2 fruit fly cellular contexts compared by ENCODE assay signal in the genomic region with DNA sequence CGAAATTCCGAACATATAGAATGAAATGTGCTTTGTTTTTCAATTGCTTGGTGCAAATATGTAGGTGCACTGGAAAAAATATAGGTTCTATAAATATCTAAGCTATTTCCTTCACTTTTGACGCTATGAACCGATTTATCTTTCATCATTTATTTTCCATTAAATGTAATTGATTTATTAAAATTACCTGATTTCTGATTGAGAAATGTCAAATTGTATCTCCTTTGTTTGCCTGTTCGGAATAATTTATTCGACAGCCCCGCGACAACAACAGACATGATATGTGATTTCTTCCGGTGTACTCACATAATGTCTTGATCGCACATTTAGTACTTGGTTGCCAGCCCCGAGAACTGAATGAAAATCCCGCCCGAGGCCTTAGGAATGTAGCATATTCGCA.
TF ChIP-seq lines count a peak whose summit lies in the region.

No protein-coding gene starts in this region.

TF ChIP-seq in whole organism, embryonic, 481 proteins besides CTCF, POLR2A, EP300 and RAD21 (continued from another document and continues in another):
- no peak for TF ChIP-seq ro (GFP tag; IDR thresholded peaks at IDR 0.05; lab: Robert Waterston, UW)
- peak; percentile 59 for TF ChIP-seq lilli (GFP tag; optimal IDR thresholded peaks at IDR 0.05; lab: Kevin White, UChicago)
- peak; percentile 56; the same call in 1 of the 2 replicates for TF ChIP-seq CG14441 (GFP tag; IDR thresholded peaks at IDR 0.05; lab: Robert Waterston, UW)
- peak; percentile 49; the same call in 1 of the 3 replicates for TF ChIP-seq CG17361 (GFP tag; IDR thresholded peaks at IDR 0.05; lab: Robert Waterston, UW)
- TF ChIP-seq zfh2 (GFP tag; optimal IDR thresholded peaks at IDR 0.05; lab: Kevin White, UChicago), result peak; percentile 16
- no peak for TF ChIP-seq ttk (GFP tag; IDR thresholded peaks at IDR 0.05; lab: Robert Waterston, UW)
- TF ChIP-seq CG15073 (GFP tag; optimal IDR thresholded peaks at IDR 0.05; lab: Kevin White, UChicago), result no peak
- TF ChIP-seq cwo (GFP tag; optimal IDR thresholded peaks at IDR 0.05; lab: Kevin White, UChicago), result peak; percentile 32
- no peak for TF ChIP-seq kni (GFP tag; optimal IDR thresholded peaks at IDR 0.05; lab: Kevin White, UChicago)
- no peak for TF ChIP-seq sqz (GFP tag; optimal IDR thresholded peaks at IDR 0.05; lab: Kevin White, UChicago)
- no peak for TF ChIP-seq salm (tag; optimal IDR thresholded peaks at IDR 0.05; lab: Kevin White, UChicago)
- TF ChIP-seq tna (GFP tag; IDR thresholded peaks at IDR 0.05; lab: Robert Waterston, UW; ENCODE audit: partially characterized antibody), result no peak
- no peak for TF ChIP-seq Asciz (GFP tag; optimal IDR thresholded peaks at IDR 0.05; lab: Kevin White, UChicago)
- no peak for TF ChIP-seq Max (GFP tag; optimal IDR thresholded peaks at IDR 0.05; lab: Kevin White, UChicago)
- no peak for TF ChIP-seq chn (GFP tag; optimal IDR thresholded peaks at IDR 0.05; lab: Kevin White, UChicago)
- TF ChIP-seq CG33213 (GFP tag; optimal IDR thresholded peaks at IDR 0.05; lab: Kevin White, UChicago), result no peak
- 0 out of 2 replicates have a peak, but pooled peaks have one; percentile 36 for TF ChIP-seq wdn (GFP tag; IDR thresholded peaks at IDR 0.05; lab: Robert Waterston, UW)
- no peak for TF ChIP-seq Stat92E (GFP tag; optimal IDR thresholded peaks at IDR 0.05; lab: Kevin White, UChicago)
- no peak for TF ChIP-seq ap (GFP tag; IDR thresholded peaks at IDR 0.05; lab: Robert Waterston, UW)
- no peak for TF ChIP-seq GATAe (GFP tag; conservative IDR thresholded peaks at IDR 0.05; lab: Robert Waterston, UW)
- TF ChIP-seq CG31441 (GFP tag; IDR thresholded peaks at IDR 0.05; lab: Robert Waterston, UW), result peak; percentile 31; the same call in 1 of the 2 replicates
- no peak for TF ChIP-seq ftz-f1 (GFP tag; optimal IDR thresholded peaks at IDR 0.05; lab: Kevin White, UChicago)
- peak; percentile 27; the same call in 1 of the 2 replicates for TF ChIP-seq ranshi (GFP tag; IDR thresholded peaks at IDR 0.05; lab: Robert Waterston, UW)
- TF ChIP-seq Dp (GFP tag; optimal IDR thresholded peaks at IDR 0.05; lab: Kevin White, UChicago), result no peak
- TF ChIP-seq zfh1 (GFP tag; IDR thresholded peaks at IDR 0.05; lab: Robert Waterston, UW), result no peak
- peak; percentile 16 for TF ChIP-seq fu2 (GFP tag; optimal IDR thresholded peaks at IDR 0.05; lab: Kevin White, UChicago)
- TF ChIP-seq hkb (optimal IDR thresholded peaks at IDR 0.05; lab: Kevin White, UChicago), result no peak
- TF ChIP-seq hkb (GFP tag; IDR thresholded peaks at IDR 0.05; lab: Robert Waterston, UW), result peak; percentile 34; the same call in 1 of the 2 replicates
- TF ChIP-seq CG12299 (tag; optimal IDR thresholded peaks at IDR 0.05; lab: Kevin White, UChicago), result no peak
- TF ChIP-seq CG17385 (GFP tag; optimal IDR thresholded peaks at IDR 0.05; lab: Kevin White, UChicago), result peak; percentile 9
- peak; percentile 18; the same call in 1 of the 2 replicates for TF ChIP-seq Ravus (GFP tag; IDR thresholded peaks at IDR 0.05; lab: Robert Waterston, UW)
- TF ChIP-seq CG7786 (GFP tag; optimal IDR thresholded peaks at IDR 0.05; lab: Kevin White, UChicago), result peak; percentile 29
- no peak for TF ChIP-seq CG15696 (tag; optimal IDR thresholded peaks at IDR 0.05; lab: Kevin White, UChicago)
- TF ChIP-seq CG7745 (tag; optimal IDR thresholded peaks at IDR 0.05; lab: Kevin White, UChicago), result no peak
- 0 out of 2 replicates have a peak, but pooled peaks have one; percentile 10 for TF ChIP-seq Taf1 (GFP tag; IDR thresholded peaks at IDR 0.05; lab: Robert Waterston, UW)
- no peak for TF ChIP-seq Lim3 (GFP tag; IDR thresholded peaks at IDR 0.05; lab: Robert Waterston, UW)
- no peak for TF ChIP-seq CG2875 (GFP tag; optimal IDR thresholded peaks at IDR 0.05; lab: Kevin White, UChicago)
- TF ChIP-seq ash1 (GFP tag; optimal IDR thresholded peaks at IDR 0.05; lab: Kevin White, UChicago), result no peak
- TF ChIP-seq HLH54F (GFP tag; optimal IDR thresholded peaks at IDR 0.05; lab: Kevin White, UChicago), result peak; percentile 22
- TF ChIP-seq CG13287 (GFP tag; IDR thresholded peaks at IDR 0.05; lab: Robert Waterston, UW; ENCODE audit: partially characterized antibody), result no peak
- TF ChIP-seq Atf6 (GFP tag; IDR thresholded peaks at IDR 0.05; lab: Robert Waterston, UW), result peak; percentile 70
- TF ChIP-seq CG3726 (GFP tag; IDR thresholded peaks at IDR 0.05; lab: Robert Waterston, UW), result no peak
- TF ChIP-seq Doc2 (GFP tag; IDR thresholded peaks at IDR 0.05; lab: Robert Waterston, UW), result no peak
- TF ChIP-seq CG12769 (tag; optimal IDR thresholded peaks at IDR 0.05; lab: Kevin White, UChicago), result no peak
- TF ChIP-seq BEAF-32 (GFP tag; optimal IDR thresholded peaks at IDR 0.05; lab: Kevin White, UChicago), result no peak
- no peak for TF ChIP-seq p53 (GFP tag; optimal IDR thresholded peaks at IDR 0.05; lab: Kevin White, UChicago)
- peak; percentile 32 for TF ChIP-seq Bteb2 (GFP tag; optimal IDR thresholded peaks at IDR 0.05; lab: Kevin White, UChicago)
- TF ChIP-seq sob (GFP tag; IDR thresholded peaks at IDR 0.05; lab: Robert Waterston, UW), result 0 out of 2 replicates have a peak, but pooled peaks have one; percentile 43
- no peak for TF ChIP-seq abd-A (tag; optimal IDR thresholded peaks at IDR 0.05; lab: Kevin White, UChicago)
- TF ChIP-seq jigr1 (GFP tag; IDR thresholded peaks at IDR 0.05; lab: Robert Waterston, UW), result no peak
- peak; percentile 34 for TF ChIP-seq nmo (GFP tag; optimal IDR thresholded peaks at IDR 0.05; lab: Kevin White, UChicago)
- peak; percentile 68 for TF ChIP-seq CG9932 (GFP tag; IDR thresholded peaks at IDR 0.05; lab: Robert Waterston, UW)
- TF ChIP-seq Med (GFP tag; lab: Kevin White, UChicago), result peak; percentile 88
- TF ChIP-seq NFAT (GFP tag; IDR thresholded peaks at IDR 0.05; lab: Robert Waterston, UW), result peak; percentile 55; the same call in 1 of the 2 replicates
- no peak for TF ChIP-seq ATbp (GFP tag; optimal IDR thresholded peaks at IDR 0.05; lab: Kevin White, UChicago)
- TF ChIP-seq CG34422 (GFP tag; IDR thresholded peaks at IDR 0.05; lab: Robert Waterston, UW), result 0 out of 3 replicates have a peak, but pooled peaks have one; percentile 31
- peak; percentile 5 for TF ChIP-seq CG13424 (tag; optimal IDR thresholded peaks at IDR 0.05; lab: Kevin White, UChicago)
- TF ChIP-seq CG13624 (GFP tag; optimal IDR thresholded peaks at IDR 0.05; lab: Kevin White, UChicago), result peak; percentile 29
- no peak for TF ChIP-seq tup (GFP tag; optimal IDR thresholded peaks at IDR 0.05; lab: Kevin White, UChicago)
- TF ChIP-seq CG30403 (GFP tag; optimal IDR thresholded peaks at IDR 0.05; lab: Kevin White, UChicago), result peak; percentile 50
- TF ChIP-seq ac (GFP tag; optimal IDR thresholded peaks at IDR 0.05; lab: Kevin White, UChicago), result no peak
- no peak for TF ChIP-seq chm (GFP tag; IDR thresholded peaks at IDR 0.05; lab: Robert Waterston, UW)
- TF ChIP-seq Sox100B (GFP tag; optimal IDR thresholded peaks at IDR 0.05; lab: Kevin White, UChicago), result no peak
- TF ChIP-seq Oli (tag; optimal IDR thresholded peaks at IDR 0.05; lab: Kevin White, UChicago), result peak; percentile 41

TF ChIP-seq in whole organism, prepupa, 60 proteins besides CTCF, POLR2A, EP300 and RAD21 (continued from another document):
- TF ChIP-seq CG10669 (GFP tag; optimal IDR thresholded peaks at IDR 0.05; lab: Kevin White, UChicago), result no peak
- peak; percentile 21 for TF ChIP-seq net (GFP tag; optimal IDR thresholded peaks at IDR 0.05; lab: Kevin White, UChicago)
- TF ChIP-seq Hr39 (GFP tag; optimal IDR thresholded peaks at IDR 0.05; lab: Kevin White, UChicago), result no peak
- TF ChIP-seq Smox (GFP tag; optimal IDR thresholded peaks at IDR 0.05; lab: Kevin White, UChicago), result no peak
- peak; percentile 9 for TF ChIP-seq Sox14 (GFP tag; optimal IDR thresholded peaks at IDR 0.05; lab: Kevin White, UChicago)
- TF ChIP-seq CG6163 (GFP tag; IDR thresholded peaks at IDR 0.05; lab: Robert Waterston, UW), result no peak
- peak; percentile 52 for TF ChIP-seq svp (GFP tag; lab: Kevin White, UChicago)
- no peak for TF ChIP-seq salr (GFP tag; optimal IDR thresholded peaks at IDR 0.05; lab: Kevin White, UChicago)
- peak; percentile 28; the same call in 1 of the 3 replicates for TF ChIP-seq CG8119 (GFP tag; IDR thresholded peaks at IDR 0.05; lab: Robert Waterston, UW)
- peak; percentile 11 for TF ChIP-seq acj6 (GFP tag; optimal IDR thresholded peaks at IDR 0.05; lab: Kevin White, UChicago)
- no peak for TF ChIP-seq Sox102F (GFP tag; optimal IDR thresholded peaks at IDR 0.05; lab: Kevin White, UChicago)
- TF ChIP-seq cyc (GFP tag; optimal IDR thresholded peaks at IDR 0.05; lab: Kevin White, UChicago), result no peak
- TF ChIP-seq CG6854 (GFP tag; optimal IDR thresholded peaks at IDR 0.05; lab: Kevin White, UChicago), result no peak
- TF ChIP-seq Ets21C (GFP tag; optimal IDR thresholded peaks at IDR 0.05; lab: Kevin White, UChicago), result no peak
- no peak for TF ChIP-seq CG34406 (GFP tag; optimal IDR thresholded peaks at IDR 0.05; lab: Kevin White, UChicago)
- TF ChIP-seq achi (GFP tag; optimal IDR thresholded peaks at IDR 0.05; lab: Kevin White, UChicago), result peak; percentile 20
- TF ChIP-seq Met (GFP tag; optimal IDR thresholded peaks at IDR 0.05; lab: Kevin White, UChicago), result no peak
- TF ChIP-seq pdm3 (GFP tag; optimal IDR thresholded peaks at IDR 0.05; lab: Kevin White, UChicago), result no peak
- TF ChIP-seq CG9139 (GFP tag; optimal IDR thresholded peaks at IDR 0.05; lab: Kevin White, UChicago), result no peak
- no peak for TF ChIP-seq fd59A (GFP tag; optimal IDR thresholded peaks at IDR 0.05; lab: Kevin White, UChicago)
- no peak for TF ChIP-seq lz (GFP tag; optimal IDR thresholded peaks at IDR 0.05; lab: Kevin White, UChicago)
- TF ChIP-seq CG11762 (GFP tag; optimal IDR thresholded peaks at IDR 0.05; lab: Kevin White, UChicago; ENCODE audit: insufficient read depth), result no peak
- TF ChIP-seq Hr4 (GFP tag; optimal IDR thresholded peaks at IDR 0.05; lab: Kevin White, UChicago), result peak; percentile 42
- peak; percentile 38 for TF ChIP-seq CG32006 (GFP tag; optimal IDR thresholded peaks at IDR 0.05; lab: Kevin White, UChicago)
- TF ChIP-seq eg (GFP tag; IDR thresholded peaks at IDR 0.05; lab: Robert Waterston, UW), result peak; percentile 43; the same call in 2 of the 3 replicates
- TF ChIP-seq CG31627 (GFP tag; optimal IDR thresholded peaks at IDR 0.05; lab: Kevin White, UChicago), result no peak
- TF ChIP-seq Sox15 (GFP tag; optimal IDR thresholded peaks at IDR 0.05; lab: Kevin White, UChicago), result no peak
- no peak; the same call in 1 of the 2 replicates for TF ChIP-seq CG11294 (GFP tag; IDR thresholded peaks at IDR 0.05; lab: Robert Waterston, UW)
